Worm (Caenorhabditis elegans) whole organism, L2 larva: ENCODE results near the gene R10E4.1.

Experiments
- ZK546.5 ChIP-seq: sonication (generic microtip); optimal IDR thresholded peaks from 2 replicates; lab custom pipeline; 2017; ENCODE audit warnings: missing biosample characterization, missing genetic modification characterization
- nhr-21 ChIP-seq: fragments of 150-350 bp; optimal IDR thresholded peaks from 2 replicates; lab custom pipeline; 2014; ENCODE audit warnings: missing biosample characterization, missing genetic modification characterization
- snpc-4 ChIP-seq: fragments of 150-350 bp; optimal IDR thresholded peaks from 2 replicates; lab custom pipeline; 2014; ENCODE audit warnings: missing biosample characterization, missing genetic modification characterization

DNA sequence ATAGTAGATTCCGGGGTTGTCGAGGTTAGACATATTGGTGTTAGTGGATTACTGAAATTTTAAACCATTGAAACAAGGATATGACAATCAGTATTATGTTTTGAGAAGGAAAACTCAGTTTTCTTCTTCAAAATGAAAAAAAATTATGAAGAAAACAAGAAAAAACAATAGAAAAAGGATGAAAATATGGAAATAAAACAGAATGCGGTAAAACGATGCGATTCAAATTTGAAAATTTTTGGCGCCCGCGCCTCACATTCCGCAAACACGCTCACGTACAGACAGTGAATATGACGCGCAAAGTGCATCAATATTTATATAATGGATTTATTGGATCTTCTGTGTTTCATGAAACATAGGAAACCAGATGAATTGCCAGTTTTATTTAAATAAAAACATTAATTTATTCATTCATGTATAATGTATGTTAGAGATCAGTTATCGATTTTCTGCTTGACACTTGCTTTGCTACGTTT lies 21.7 kb downstream of the R10E4.1 start, which contains the start of gene mcm-5:
- TF ChIP-seq snpc-4 (tag; lab: Kevin White, UChicago) = no peak
- TF ChIP-seq ZK546.5 = no peak
- no peak for TF ChIP-seq nhr-21
